Fruit fly (Drosophila melanogaster) whole organism, pupa: ENCODE results near the gene amos.

Experiments used
- CG10348 ChIP-seq: fragments of 200-800 bp; sonication (Bioruptor generic); IDR thresholded peaks from 2 replicates; pipeline ENCODE4 v1.3.6; 2022; ENCODE audit warnings: missing biosample characterization, missing genetic modification characterization
- CG12605 ChIP-seq: fragments of 200-800 bp; sonication (Bioruptor generic); IDR thresholded peaks from 2 replicates; pipeline ENCODE4 v1.3.6; 2022; ENCODE audit warnings: missing biosample characterization, missing genetic modification characterization
- CG13204 ChIP-seq: fragments of 200-800 bp; sonication (Bioruptor generic); optimal IDR thresholded peaks from 2 replicates; lab custom pipeline; 2018; ENCODE audit warnings: missing biosample characterization, mild to moderate bottlenecking, missing genetic modification characterization, moderate library complexity
- CG14655 ChIP-seq: fragments of 200-800 bp; sonication (Bioruptor generic); optimal IDR thresholded peaks from 3 replicates; lab custom pipeline; 2017; ENCODE audit warnings: mild to moderate bottlenecking, missing biosample characterization, missing genetic modification reagents, missing genetic modification characterization
- CG15710 ChIP-seq: fragments of 200-800 bp; sonication (Bioruptor generic); optimal IDR thresholded peaks from 2 replicates; lab custom pipeline; 2018; ENCODE audit warnings: missing biosample characterization, mild to moderate bottlenecking, missing genetic modification characterization, moderate library complexity
- CG17806 ChIP-seq: fragments of 200-800 bp; sonication (Bioruptor generic); optimal IDR thresholded peaks from 2 replicates; lab custom pipeline; 2018; ENCODE audit warnings: missing biosample characterization, mild to moderate bottlenecking, missing genetic modification characterization, moderate library complexity
- CG32121 ChIP-seq: fragments of 200-800 bp; sonication (Bioruptor generic); IDR thresholded peaks from 2 replicates; pipeline ENCODE4 v1.3.6; 2022; ENCODE audit warnings: missing biosample characterization, missing genetic modification characterization
- CG34367 ChIP-seq: fragments of 200-800 bp; sonication (Bioruptor generic); optimal IDR thresholded peaks from 2 replicates; lab custom pipeline; 2018; ENCODE audit warnings: missing biosample characterization, mild to moderate bottlenecking, missing genetic modification characterization
- CG4496 ChIP-seq: fragments of 200-800 bp; sonication (Bioruptor generic); IDR thresholded peaks from 3 replicates; pipeline ENCODE4 v1.3.6; 2022; ENCODE audit warnings: missing biosample characterization, missing genetic modification characterization
- CG8159 ChIP-seq: fragments of 200-800 bp; sonication (Bioruptor generic); optimal IDR thresholded peaks from 3 replicates; lab custom pipeline; 2018; ENCODE audit warnings: missing biosample characterization, mild to moderate bottlenecking, missing genetic modification characterization, moderate library complexity
- CG8301 ChIP-seq: fragments of 200-800 bp; sonication (Bioruptor generic); optimal IDR thresholded peaks from 2 replicates; lab custom pipeline; 2018; ENCODE audit warnings: missing biosample characterization, mild to moderate bottlenecking, missing genetic modification characterization
- CG9948 ChIP-seq: fragments of 200-800 bp; sonication (Bioruptor generic); optimal IDR thresholded peaks from 2 replicates; lab custom pipeline; 2018; ENCODE audit warnings: missing biosample characterization, mild to moderate bottlenecking, missing genetic modification characterization, moderate library complexity
- D1 ChIP-seq: fragments of 200-800 bp; sonication (Bioruptor generic); optimal IDR thresholded peaks from 2 replicates; lab custom pipeline; 2018; ENCODE audit warnings: missing biosample characterization, mild to moderate bottlenecking, missing genetic modification characterization, moderate library complexity
- EcR ChIP-seq: fragments of 200-800 bp; sonication (Bioruptor generic); optimal IDR thresholded peaks from 3 replicates; lab custom pipeline; 2019; ENCODE audit warnings: missing biosample characterization, missing genetic modification characterization, mild to moderate bottlenecking, moderate library complexity, missing genetic modification reagents
- Ets98B ChIP-seq: fragments of 200-800 bp; sonication (Bioruptor generic); IDR thresholded peaks from 2 replicates; pipeline ENCODE4 v1.3.6; 2022; ENCODE audit warnings: missing biosample characterization, missing genetic modification characterization
- Pif1A ChIP-seq: fragments of 200-800 bp; sonication (Bioruptor generic); optimal IDR thresholded peaks from 3 replicates; lab custom pipeline; 2016; ENCODE audit warnings: missing biosample characterization, missing genetic modification characterization
- Pif1B ChIP-seq: fragments of 200-800 bp; sonication (Bioruptor generic); optimal IDR thresholded peaks from 3 replicates; lab custom pipeline; 2016; ENCODE audit warnings: missing biosample characterization, missing genetic modification characterization
- Snoo ChIP-seq: fragments of 200-800 bp; sonication (Bioruptor generic); optimal IDR thresholded peaks from 3 replicates; lab custom pipeline; 2017; ENCODE audit warnings: missing biosample characterization, mild to moderate bottlenecking, missing genetic modification characterization, inconsistent platforms
- fd96Ca ChIP-seq: fragments of 200-800 bp; sonication (Bioruptor generic); IDR thresholded peaks from 3 replicates; pipeline ENCODE4 v1.3.6; 2022; ENCODE audit warnings: missing biosample characterization, missing genetic modification characterization
- gl ChIP-seq: fragments of 200-800 bp; sonication (Bioruptor generic); optimal IDR thresholded peaks from 2 replicates; lab custom pipeline; 2018; ENCODE audit warnings: missing biosample characterization, mild to moderate bottlenecking, missing genetic modification characterization
- rn ChIP-seq: fragments of 200-800 bp; sonication (Bioruptor generic); IDR thresholded peaks from 2 replicates; pipeline ENCODE4 v1.3.6; 2022; ENCODE audit warnings: missing biosample characterization, missing genetic modification characterization

Gene amos

DNA sequence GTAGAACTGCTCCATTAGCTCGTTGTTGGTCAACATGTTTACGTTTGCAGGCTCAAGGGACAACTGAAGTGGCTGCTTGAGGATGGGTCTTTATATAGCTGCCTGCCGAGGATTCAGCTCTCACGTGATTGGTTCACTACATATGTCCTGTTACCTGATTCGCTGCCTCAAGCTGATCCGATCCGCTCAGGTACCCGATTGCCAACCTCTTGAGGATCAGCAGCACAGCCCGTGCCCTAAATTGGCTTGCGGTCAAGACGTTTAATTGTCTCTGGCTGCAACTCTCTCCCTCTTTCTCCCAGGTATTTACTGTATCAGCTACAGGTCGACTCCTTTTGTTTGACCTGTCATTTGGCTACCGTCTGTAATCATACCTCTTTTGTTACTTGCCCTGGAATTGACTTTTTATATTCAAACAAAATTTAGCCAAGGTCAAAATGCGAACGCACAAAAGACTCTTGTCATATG, at the start of gene amos:
Gene amos, minus strand, starts transcription at position 51 of the 468 bp plus-strand sequence.
- TF ChIP-seq CG10348 (no peak), Pif1A (GFP tag; lab: Kevin White, UChicago) (no peak)

DNA sequence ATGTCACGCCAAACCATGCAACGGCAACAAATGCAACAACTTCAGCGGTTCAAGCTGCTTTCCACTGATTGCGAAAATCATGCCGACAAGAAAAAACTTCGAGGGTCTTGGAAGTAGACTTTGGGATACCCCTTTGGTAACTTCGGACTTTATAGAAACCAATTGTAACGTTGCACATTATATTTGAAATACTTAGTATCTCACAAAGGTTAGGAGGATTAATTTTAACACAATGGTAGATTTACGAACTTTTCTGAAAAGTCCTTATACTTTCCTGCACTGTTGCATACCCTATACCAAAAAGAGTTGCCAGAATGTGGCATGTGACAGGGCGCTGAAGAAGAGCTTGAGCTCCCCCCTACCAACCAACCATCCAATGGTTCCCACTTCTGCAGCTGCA, 48.7 kb upstream of the amos start:
- TF ChIP-seq CG34367 (peak; percentile 49), CG32121 (GFP tag; lab: Robert Waterston, UW) (peak; percentile 52), EcR (GFP tag; lab: Kevin White, UChicago) (no peak), CG9948 (tag; lab: Kevin White, UChicago) (peak; percentile 58), CG14655 (GFP tag; lab: Kevin White, UChicago) (peak; percentile 62), D1 (tag; lab: Kevin White, UChicago) (no peak), CG17806 (peak; percentile 66), rn (0 out of 2 replicates have a peak, but pooled peaks have one; percentile 23), Pif1A (GFP tag; lab: Kevin White, UChicago) (peak; percentile 74), CG15710 (tag; lab: Kevin White, UChicago) (peak; percentile 51), fd96Ca (peak; percentile 59; the same call in 1 of the 3 replicates), CG13204 (GFP tag; lab: Kevin White, UChicago) (no peak), CG4496 (GFP tag; lab: Robert Waterston, UW) (peak; percentile 74; the same call in 2 of the 3 replicates), CG10348 (no peak), Pif1B (peak; percentile 59), CG8301 (tag; lab: Kevin White, UChicago) (peak; percentile 60), Ets98B (GFP tag; lab: Robert Waterston, UW) (peak; percentile 36; the same call in 1 of the 2 replicates), CG12605 (GFP tag; lab: Robert Waterston, UW) (no peak), gl (tag; lab: Kevin White, UChicago) (peak; percentile 27), CG8159 (tag; lab: Kevin White, UChicago) (peak; percentile 74), Snoo (tag; lab: Kevin White, UChicago) (peak; percentile 69)
- TF ChIP-seq, all 21 proteins: peak for 16

DNA sequence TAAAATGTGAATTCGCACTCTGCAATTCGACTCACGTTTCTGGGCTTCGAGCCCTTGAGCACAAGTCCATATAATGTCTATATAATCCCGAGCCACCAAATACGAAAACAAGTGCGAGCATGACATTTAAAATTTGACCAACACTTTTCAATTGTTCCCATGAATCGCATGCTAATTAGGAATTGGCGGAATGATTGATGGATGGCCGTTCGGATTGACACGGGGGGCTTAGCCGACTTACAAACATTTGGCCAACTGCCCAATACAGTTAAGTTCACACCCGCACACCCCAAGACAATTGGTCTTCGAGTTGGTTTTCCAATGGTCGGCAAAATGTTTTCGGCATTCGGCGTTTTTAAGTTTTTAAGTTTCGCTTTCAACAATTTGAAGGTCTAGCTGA, 44.4 kb upstream of the amos start:
- TF ChIP-seq CG15710 (tag; lab: Kevin White, UChicago) (no peak), Snoo (tag; lab: Kevin White, UChicago) (no peak), CG32121 (GFP tag; lab: Robert Waterston, UW) (no peak), fd96Ca (no peak), CG14655 (GFP tag; lab: Kevin White, UChicago) (no peak), rn (no peak), CG9948 (tag; lab: Kevin White, UChicago) (no peak), gl (tag; lab: Kevin White, UChicago) (no peak), CG8301 (tag; lab: Kevin White, UChicago) (no peak), CG34367 (no peak), CG13204 (GFP tag; lab: Kevin White, UChicago) (no peak), CG10348 (no peak), Ets98B (GFP tag; lab: Robert Waterston, UW) (no peak), EcR (GFP tag; lab: Kevin White, UChicago) (no peak), CG8159 (tag; lab: Kevin White, UChicago) (no peak)

DNA sequence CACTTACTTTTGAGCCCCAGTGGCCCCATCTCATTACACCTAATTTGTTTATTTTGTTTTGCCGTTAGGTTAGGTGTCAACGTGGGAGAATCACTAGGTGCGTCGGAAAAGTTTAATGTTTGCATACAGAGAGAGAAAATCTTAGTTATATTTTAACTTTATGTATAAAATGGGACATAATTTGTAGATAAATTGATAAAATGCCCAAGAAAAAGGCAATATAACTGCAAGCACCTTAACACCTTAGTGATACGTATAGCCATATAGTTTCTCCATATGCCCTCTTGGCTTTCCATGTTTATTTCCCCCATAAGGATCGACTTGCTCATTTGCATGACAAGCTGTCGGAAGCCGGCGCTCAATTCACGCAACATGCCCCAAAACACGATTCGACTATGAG, 42.2 kb upstream of the amos start:
- TF ChIP-seq EcR (GFP tag; lab: Kevin White, UChicago) = no peak
- TF ChIP-seq CG8159 (tag; lab: Kevin White, UChicago) = no peak
- no peak for TF ChIP-seq CG9948 (tag; lab: Kevin White, UChicago)
- TF ChIP-seq CG13204 (GFP tag; lab: Kevin White, UChicago) = no peak
- no peak for TF ChIP-seq fd96Ca
- no peak for TF ChIP-seq CG17806
- TF ChIP-seq D1 (tag; lab: Kevin White, UChicago) = no peak
- TF ChIP-seq rn = no peak
- TF ChIP-seq Ets98B (GFP tag; lab: Robert Waterston, UW) = no peak
- TF ChIP-seq CG32121 (GFP tag; lab: Robert Waterston, UW) = no peak
- TF ChIP-seq, all 21 proteins: peak for 0

DNA sequence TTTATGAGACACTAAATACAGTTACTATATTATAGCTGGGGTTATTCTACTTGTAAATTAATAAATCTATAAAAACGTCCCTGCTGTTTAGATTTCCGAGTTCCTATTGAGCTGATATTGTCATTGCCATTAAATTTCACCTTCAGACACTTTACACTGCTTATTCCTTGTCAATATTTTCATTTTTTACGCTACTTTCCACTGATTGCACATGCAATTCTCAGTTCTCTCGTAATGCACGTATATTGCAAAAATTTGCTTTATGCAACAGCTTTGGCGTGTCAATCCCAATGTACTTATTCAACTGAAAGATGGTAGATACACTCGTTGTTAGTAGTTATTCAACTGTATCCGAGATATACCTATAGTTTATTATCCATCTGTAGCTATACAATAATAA, 35.7 kb upstream of the amos start:
- TF ChIP-seq CG9948 (tag; lab: Kevin White, UChicago) (no peak), CG13204 (GFP tag; lab: Kevin White, UChicago) (no peak), CG32121 (GFP tag; lab: Robert Waterston, UW) (no peak), D1 (tag; lab: Kevin White, UChicago) (no peak), fd96Ca (no peak)
- TF ChIP-seq, all 21 proteins: peak for 0

DNA sequence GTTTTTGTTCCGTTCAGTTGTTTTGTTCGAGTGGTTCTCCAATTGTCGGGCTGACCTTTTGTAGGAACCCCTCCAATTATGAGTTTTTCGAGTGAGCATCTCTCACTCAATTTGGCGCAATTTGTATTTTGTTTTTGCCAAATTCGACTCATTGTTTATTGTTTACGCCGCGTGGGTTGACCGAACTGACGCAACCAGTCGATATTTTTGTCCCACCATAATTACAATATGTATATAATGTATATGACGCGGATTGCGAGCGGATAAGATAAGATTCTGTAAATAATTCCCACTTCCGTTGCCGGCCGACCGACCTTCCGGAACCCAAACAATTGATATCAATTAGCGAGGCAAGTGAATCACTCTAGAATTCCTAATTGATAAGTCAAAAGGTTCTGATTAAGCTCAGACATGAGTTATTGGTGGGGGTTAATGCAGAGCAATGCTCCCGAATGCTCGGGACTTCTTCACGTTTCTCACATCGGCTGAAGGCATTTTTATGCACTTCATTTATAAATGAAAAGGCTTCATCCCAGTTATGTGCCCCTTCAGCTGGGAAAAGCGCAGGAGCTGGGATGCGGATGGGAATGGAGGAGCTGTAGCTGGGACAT, 34.0 kb upstream of the amos start:
- no peak for TF ChIP-seq CG4496 (GFP tag; lab: Robert Waterston, UW)
- TF ChIP-seq EcR (GFP tag; lab: Kevin White, UChicago) = peak; percentile 77

DNA sequence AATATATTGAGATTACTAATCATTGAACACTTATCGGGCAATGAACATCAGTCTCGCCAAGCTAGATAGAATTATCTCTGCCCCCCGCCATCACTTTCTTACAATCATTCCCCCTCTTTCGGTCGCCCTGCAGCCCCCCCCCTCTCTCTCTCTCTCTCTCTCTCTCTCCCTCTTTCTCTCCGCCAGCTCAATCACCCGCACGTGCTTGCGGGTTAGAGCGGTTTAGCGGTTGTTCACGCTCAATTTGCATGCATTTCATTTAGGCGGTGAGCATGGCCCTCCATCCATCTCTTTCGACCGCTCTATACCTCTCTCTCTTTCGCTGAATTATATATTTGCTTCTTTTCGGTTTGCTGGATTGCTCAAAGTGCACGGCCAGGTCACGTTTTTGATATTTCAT, 32.4 kb upstream of the amos start:
- no peak for TF ChIP-seq fd96Ca
- peak; percentile 63 for TF ChIP-seq EcR (GFP tag; lab: Kevin White, UChicago)
- TF ChIP-seq CG32121 (GFP tag; lab: Robert Waterston, UW) = no peak
- peak; percentile 24 for TF ChIP-seq CG13204 (GFP tag; lab: Kevin White, UChicago)
